Fruit fly (Drosophila melanogaster) whole organism, pupa: ENCODE measurements around the gene cact.

Experiments used
- CG34367 ChIP-seq: fragments of 200-800 bp; sonication (Bioruptor generic); optimal IDR thresholded peaks from 2 replicates; lab custom pipeline; 2018; ENCODE audit warnings: missing biosample characterization, mild to moderate bottlenecking, missing genetic modification characterization
- CG9948 ChIP-seq: fragments of 200-800 bp; sonication (Bioruptor generic); optimal IDR thresholded peaks from 2 replicates; lab custom pipeline; 2018; ENCODE audit warnings: missing biosample characterization, mild to moderate bottlenecking, missing genetic modification characterization, moderate library complexity
- EcR ChIP-seq: fragments of 200-800 bp; sonication (Bioruptor generic); optimal IDR thresholded peaks from 3 replicates; lab custom pipeline; 2019; ENCODE audit warnings: missing biosample characterization, missing genetic modification characterization, mild to moderate bottlenecking, moderate library complexity, missing genetic modification reagents
- Ets98B ChIP-seq: fragments of 200-800 bp; sonication (Bioruptor generic); IDR thresholded peaks from 2 replicates; pipeline ENCODE4 v1.3.6; 2022; ENCODE audit warnings: missing biosample characterization, missing genetic modification characterization
- Pif1B ChIP-seq: fragments of 200-800 bp; sonication (Bioruptor generic); optimal IDR thresholded peaks from 3 replicates; lab custom pipeline; 2016; ENCODE audit warnings: missing biosample characterization, missing genetic modification characterization

- TF ChIP-seq CG9948 (no peak), EcR (GFP tag; lab: Kevin White, UChicago) (peak; percentile 79), CG34367 (tag; lab: Kevin White, UChicago) (no peak), Pif1B (no peak), Ets98B (no peak)
These were observed 43.2 kb downstream of the cact start for dm6 chr2L:16282856-16283255.
